Worm (Caenorhabditis elegans) whole organism, young adult: ENCODE results near the gene Y105C5B.1413.
"Not testable (repeated sequence)": the region's sequence is repeated elsewhere in the genome, so short reads cannot be mapped to it uniquely, and the experiment has no call there.

ENCODE experiments used
- B0261.1 ChIP-seq: sonication (generic microtip); optimal IDR thresholded peaks from 2 replicates; lab custom pipeline; 2016; ENCODE audit warnings: mild to moderate bottlenecking, missing genetic modification characterization, moderate library complexity, missing compliant biosample characterization
- B0336.3 ChIP-seq: fragments of 200-800 bp; sonication (Bioruptor generic); IDR thresholded peaks from 2 replicates; pipeline ENCODE4 v1.3.6; 2022; ENCODE audit warnings: missing genetic modification characterization, missing compliant biosample characterization
- C06A6.2 ChIP-seq: fragments of 200-800 bp; sonication (Bioruptor generic); conservative IDR thresholded peaks from 2 replicates; pipeline ENCODE4 v1.3.6; 2022; ENCODE audit warnings: missing genetic modification characterization, missing compliant biosample characterization
- F55B11.4 ChIP-seq: sonication (generic microtip); optimal IDR thresholded peaks from 2 replicates; lab custom pipeline; 2016; ENCODE audit warnings: missing compliant biosample characterization, missing genetic modification characterization, borderline replicate concordance; ENCODE audit not compliant: insufficient read depth
- F57A8.1 ChIP-seq: fragments of 200-800 bp; sonication (Bioruptor generic); optimal IDR thresholded peaks from 2 replicates; lab custom pipeline; 2018; ENCODE audit warnings: mild to moderate bottlenecking, missing genetic modification characterization, moderate library complexity, missing compliant biosample characterization
- F57C9.4 ChIP-seq: sonication (generic microtip); optimal IDR thresholded peaks from 2 replicates; lab custom pipeline; 2017; ENCODE audit warnings: mild to moderate bottlenecking, missing genetic modification characterization, missing compliant biosample characterization
- T07F8.4 ChIP-seq: sonication (generic microtip); optimal IDR thresholded peaks from 2 replicates; lab custom pipeline; 2016; ENCODE audit warnings: mild to moderate bottlenecking, missing genetic modification characterization, moderate library complexity, missing compliant biosample characterization
- Y53G8AR.9 ChIP-seq: fragments of 200-800 bp; sonication (Bioruptor generic); conservative IDR thresholded peaks from 2 replicates; pipeline ENCODE4 v1.3.6; 2022; ENCODE audit warnings: missing genetic modification reagents, missing genetic modification characterization, missing compliant biosample characterization
- Y95B8A.8 ChIP-seq: fragments of 200-800 bp; sonication (Bioruptor generic); IDR thresholded peaks from 2 replicates; pipeline ENCODE4 v1.3.6; 2022; ENCODE audit warnings: missing genetic modification reagents, missing genetic modification characterization, missing compliant biosample characterization
- ama-1 ChIP-seq, 3 experiments: fragments of 150-350 bp in 1 of 3; sonication (generic microtip) in 2 of 3; optimal IDR thresholded peaks; 2 replicates each; lab custom pipeline; 2014 to 2018; ENCODE audit warnings: missing biosample characterization in 2 of 3, missing genetic modification characterization in 2 of 3, missing genetic modification reagents in 2 of 3
- attf-6 ChIP-seq: fragments of 200-800 bp; sonication (Bioruptor generic); IDR thresholded peaks from 2 replicates; pipeline ENCODE4 v1.3.6; 2022; ENCODE audit warnings: missing genetic modification reagents, missing genetic modification characterization, missing compliant biosample characterization
- bed-1 ChIP-seq: fragments of 200-800 bp; sonication (Bioruptor generic); IDR thresholded peaks from 2 replicates; pipeline ENCODE4 v1.3.6; 2022; ENCODE audit warnings: missing genetic modification reagents, missing genetic modification characterization, missing compliant biosample characterization
- cebp-1 ChIP-seq, 2 experiments: fragments of 200-800 bp in 1 of 2; sonication (Bioruptor generic) in 1 of 2; sonication (generic microtip) in 1 of 2; IDR thresholded peaks in 1 of 2; optimal IDR thresholded peaks in 1 of 2; 2 replicates each; pipeline versions ENCODE4 v1.3.6 to Lab custom; 2017 to 2022; ENCODE audit warnings: missing compliant biosample characterization in 2 of 2, missing genetic modification characterization in 2 of 2, mild to moderate bottlenecking in 1 of 2, missing genetic modification reagents in 1 of 2, moderate library complexity in 1 of 2
- chd-7 ChIP-seq: sonication (generic microtip); optimal IDR thresholded peaks from 2 replicates; lab custom pipeline; 2016; ENCODE audit warnings: mild to moderate bottlenecking, missing genetic modification characterization, moderate library complexity, missing compliant biosample characterization
- die-1 ChIP-seq: sonication (generic microtip); optimal IDR thresholded peaks from 2 replicates; lab custom pipeline; 2016; ENCODE audit warnings: missing genotype, mild to moderate bottlenecking, missing genetic modification characterization, missing compliant biosample characterization
- dox-1 ChIP-seq: fragments of 200-800 bp; sonication (Bioruptor generic); IDR thresholded peaks from 2 replicates; pipeline ENCODE4 v1.3.6; 2022; ENCODE audit warnings: missing genetic modification reagents, missing genetic modification characterization, missing compliant biosample characterization
- dpl-1 ChIP-seq: fragments of 150-350 bp; optimal IDR thresholded peaks from 2 replicates; lab custom pipeline; 2014; ENCODE audit warnings: missing biosample characterization, missing genetic modification reagents, missing genetic modification characterization
- egrh-3 ChIP-seq: fragments of 200-800 bp; sonication (Bioruptor generic); IDR thresholded peaks from 2 replicates; pipeline ENCODE4 v1.3.6; 2022; ENCODE audit warnings: missing genetic modification reagents, missing genetic modification characterization, missing compliant biosample characterization
- ekl-4 ChIP-seq: fragments of 200-800 bp; sonication (Bioruptor generic); IDR thresholded peaks from 2 replicates; pipeline ENCODE4 v1.3.6; 2022; ENCODE audit warnings: missing genetic modification reagents, missing genetic modification characterization, missing compliant biosample characterization
- gei-17 ChIP-seq: fragments of 200-800 bp; sonication (Bioruptor generic); optimal IDR thresholded peaks from 2 replicates; lab custom pipeline; 2018; ENCODE audit warnings: mild to moderate bottlenecking, missing genetic modification characterization, missing compliant biosample characterization
- hlh-26 ChIP-seq: fragments of 200-800 bp; sonication (Bioruptor generic); conservative IDR thresholded peaks from 2 replicates; pipeline ENCODE4 v1.3.6; 2022; ENCODE audit warnings: missing genetic modification reagents, missing genetic modification characterization, missing compliant biosample characterization
- hmg-20 ChIP-seq: fragments of 200-800 bp; sonication (Bioruptor generic); IDR thresholded peaks from 2 replicates; pipeline ENCODE4 v1.3.6; 2022; ENCODE audit warnings: missing genetic modification reagents, missing genetic modification characterization, missing compliant biosample characterization
- let-526 ChIP-seq: fragments of 200-800 bp; sonication (Bioruptor generic); IDR thresholded peaks from 2 replicates; pipeline ENCODE4 v1.3.6; 2022; ENCODE audit warnings: missing genetic modification reagents, missing genetic modification characterization, missing compliant biosample characterization
- lin-54 ChIP-seq: fragments of 200-800 bp; sonication (Bioruptor generic); optimal IDR thresholded peaks from 2 replicates; lab custom pipeline; 2018; ENCODE audit warnings: mild to moderate bottlenecking, missing genetic modification characterization, missing compliant biosample characterization
- lir-1 ChIP-seq: fragments of 200-800 bp; sonication (Bioruptor generic); conservative IDR thresholded peaks from 2 replicates; pipeline ENCODE4 v1.3.6; 2022; ENCODE audit warnings: missing genetic modification reagents, missing genetic modification characterization, missing compliant biosample characterization
- mcd-1 ChIP-seq: fragments of 200-800 bp; sonication (Bioruptor generic); IDR thresholded peaks from 2 replicates; pipeline ENCODE4 v1.3.6; 2022; ENCODE audit warnings: missing genetic modification reagents, missing genetic modification characterization, missing compliant biosample characterization
- mxl-1 ChIP-seq: sonication (generic microtip); optimal IDR thresholded peaks from 2 replicates; lab custom pipeline; 2016; ENCODE audit warnings: missing genetic modification characterization, missing compliant biosample characterization
- nfyb-1 ChIP-seq: fragments of 200-800 bp; sonication (Bioruptor generic); IDR thresholded peaks from 2 replicates; pipeline ENCODE4 v1.3.6; 2022; ENCODE audit warnings: missing genetic modification reagents, missing genetic modification characterization, missing compliant biosample characterization
- nhr-80 ChIP-seq: sonication (generic microtip); optimal IDR thresholded peaks from 2 replicates; lab custom pipeline; 2016; ENCODE audit warnings: missing genetic modification characterization, missing compliant biosample characterization
- pbrm-1 ChIP-seq: fragments of 200-800 bp; sonication (Bioruptor generic); IDR thresholded peaks from 2 replicates; pipeline ENCODE4 v1.3.6; 2022; ENCODE audit warnings: missing genetic modification reagents, missing genetic modification characterization, missing compliant biosample characterization
- rcor-1 ChIP-seq: fragments of 200-800 bp; sonication (Bioruptor generic); IDR thresholded peaks from 2 replicates; pipeline ENCODE4 v1.3.6; 2022; ENCODE audit warnings: missing genetic modification reagents, missing genetic modification characterization, missing compliant biosample characterization
- repo-1 ChIP-seq: sonication (generic microtip); optimal IDR thresholded peaks from 2 replicates; lab custom pipeline; 2017; ENCODE audit warnings: mild to moderate bottlenecking, missing genetic modification characterization, missing compliant biosample characterization
- rpc-1 ChIP-seq, 2 experiments: fragments of 150-350 bp in 1 of 2; sonication (generic microtip) in 1 of 2; optimal IDR thresholded peaks; 2 replicates each; lab custom pipeline; 2014 to 2018; ENCODE audit warnings: missing biosample characterization in 1 of 2, missing genetic modification characterization in 1 of 2, missing genetic modification reagents in 1 of 2, missing genotype in 1 of 2
- snpc-3.4 ChIP-seq: sonication (generic microtip); optimal IDR thresholded peaks from 2 replicates; lab custom pipeline; 2017; ENCODE audit warnings: missing genetic modification characterization, mild to moderate bottlenecking, missing compliant biosample characterization, antibody characterized with exemption, moderate library complexity, missing genotype, missing genetic modification reagents
- snpc-4 ChIP-seq, 5 experiments: fragments of 150-350 bp in 1 of 5; sonication (generic microtip) in 4 of 5; optimal IDR thresholded peaks; 2 replicates each; lab custom pipeline; 2014 to 2018; ENCODE audit warnings: missing genetic modification characterization in 5 of 5, missing biosample characterization in 3 of 5, antibody characterized with exemption in 2 of 5, mild to moderate bottlenecking in 2 of 5, missing compliant biosample characterization in 2 of 5, missing genotype in 2 of 5, moderate library complexity in 2 of 5, missing genetic modification reagents in 1 of 5
- somi-1 ChIP-seq: fragments of 200-800 bp; sonication (Bioruptor generic); optimal IDR thresholded peaks from 2 replicates; lab custom pipeline; 2018; ENCODE audit warnings: mild to moderate bottlenecking, missing genetic modification characterization, missing compliant biosample characterization
- tbp1 ChIP-seq: fragments of 200-800 bp; sonication (Bioruptor generic); optimal IDR thresholded peaks from 2 replicates; lab custom pipeline; 2018; ENCODE audit warnings: mild to moderate bottlenecking, missing genetic modification characterization, missing compliant biosample characterization
- unc-130 ChIP-seq: sonication (generic microtip); optimal IDR thresholded peaks from 2 replicates; lab custom pipeline; 2016; ENCODE audit warnings: missing genetic modification reagents, missing genetic modification characterization, missing compliant biosample characterization
- ztf-18 ChIP-seq: sonication (generic microtip); optimal IDR thresholded peaks from 2 replicates; lab custom pipeline; 2016; ENCODE audit warnings: missing genotype, mild to moderate bottlenecking, missing genetic modification characterization, missing compliant biosample characterization
- ztf-22 ChIP-seq: fragments of 200-800 bp; sonication (Bioruptor generic); optimal IDR thresholded peaks from 2 replicates; lab custom pipeline; 2018; ENCODE audit warnings: mild to moderate bottlenecking, missing genetic modification characterization, moderate library complexity, missing compliant biosample characterization
- ztf-26 ChIP-seq: sonication (generic microtip); optimal IDR thresholded peaks from 2 replicates; lab custom pipeline; 2017; ENCODE audit warnings: missing genetic modification characterization, missing compliant biosample characterization
- ztf-3 ChIP-seq: fragments of 200-800 bp; sonication (Bioruptor generic); optimal IDR thresholded peaks from 2 replicates; lab custom pipeline; 2018; ENCODE audit warnings: mild to moderate bottlenecking, missing genetic modification characterization, missing compliant biosample characterization

Y105C5B.1413 gene

ce11 chrIV:16172112-16172511, 12.3 kb downstream of the Y105C5B.1413 start:
- not testable (repeated sequence) for TF ChIP-seq rpc-1 (optimal IDR thresholded peaks at IDR 0.05; lab: Kevin White, UChicago); snpc-4 (GFP tag; optimal IDR thresholded peaks at IDR 0.05; lab: Kevin White, UChicago)
- peak; percentile 17 for TF ChIP-seq rpc-1 (tag; optimal IDR thresholded peaks at IDR 0.05; lab: Kevin White, UChicago)
- TF ChIP-seq attf-6 (GFP tag; lab: Robert Waterston, UW), result peak; percentile 90
- peak; percentile 12; the same call in 1 of the 2 replicates for TF ChIP-seq mcd-1 (GFP tag; lab: Robert Waterston, UW)
- TF ChIP-seq snpc-4 (tag; optimal IDR thresholded peaks at IDR 0.05; lab: Kevin White, UChicago), result peak in 1 of 4 experiments; percentile 73
- TF ChIP-seq, all 124 proteins: peak for 4; not testable (repeated sequence) for 120

- TF ChIP-seq nfyb-1 (GFP tag; lab: Robert Waterston, UW) (0 out of 2 replicates have a peak, but pooled peaks have one; percentile 47), B0261.1 (tag; lab: Kevin White, UChicago) (no peak), somi-1 (GFP tag; lab: Kevin White, UChicago) (no peak), ama-1 (optimal IDR thresholded peaks at IDR 0.05; lab: Kevin White, UChicago) (peak; percentile 27), ama-1 (GFP tag; optimal IDR thresholded peaks at IDR 0.05; lab: Kevin White, UChicago) (no peak), F55B11.4 (tag; lab: Kevin White, UChicago) (no peak), ztf-18 (tag; lab: Kevin White, UChicago) (no peak), lin-54 (GFP tag; lab: Kevin White, UChicago) (no peak), T07F8.4 (no peak), unc-130 (GFP tag; lab: Kevin White, UChicago) (no peak), hlh-26 (GFP tag; lab: Robert Waterston, UW) (no peak), hmg-20 (GFP tag; lab: Robert Waterston, UW) (no peak), repo-1 (tag; lab: Kevin White, UChicago) (no peak), F57A8.1 (GFP tag; lab: Kevin White, UChicago) (no peak)
- TF ChIP-seq, all 124 proteins: peak for 2
Observed at ce11 chrIV:16171326-16171725, 13.1 kb downstream of the Y105C5B.1413 start.

- peak; percentile 37 for TF ChIP-seq gei-17 (GFP tag; lab: Kevin White, UChicago)
- TF ChIP-seq Y95B8A.8 (GFP tag; lab: Robert Waterston, UW), result 0 out of 2 replicates have a peak, but pooled peaks have one; percentile 6
- TF ChIP-seq ztf-22 (GFP tag; lab: Kevin White, UChicago), result no peak
- TF ChIP-seq tbp1 (GFP tag; lab: Kevin White, UChicago), result peak; percentile 44
- TF ChIP-seq pbrm-1 (GFP tag; lab: Robert Waterston, UW), result peak; percentile 38; the same call in 1 of the 2 replicates
- TF ChIP-seq snpc-3.4 (tag; lab: Kevin White, UChicago), result no peak
- no peak for TF ChIP-seq dox-1 (GFP tag; lab: Robert Waterston, UW)
- 0 out of 2 replicates have a peak, but pooled peaks have one; percentile 37 for TF ChIP-seq cebp-1 (GFP tag; IDR thresholded peaks at IDR 0.05; lab: Robert Waterston, UW)
- peak; percentile 43 for TF ChIP-seq cebp-1 (tag; optimal IDR thresholded peaks at IDR 0.05; lab: Kevin White, UChicago)
- peak; percentile 10 for TF ChIP-seq lin-54 (GFP tag; lab: Kevin White, UChicago)
- no peak for TF ChIP-seq die-1 (tag; lab: Kevin White, UChicago)
- no peak for TF ChIP-seq rcor-1
- TF ChIP-seq Y53G8AR.9 (GFP tag; lab: Robert Waterston, UW), result 0 out of 2 replicates have a peak, but pooled peaks have one; percentile 9
- TF ChIP-seq ekl-4 (GFP tag; lab: Robert Waterston, UW), result no peak
- no peak for TF ChIP-seq F57C9.4 (tag; lab: Kevin White, UChicago)
- TF ChIP-seq B0336.3 (GFP tag; lab: Robert Waterston, UW), result no peak
- no peak for TF ChIP-seq let-526 (GFP tag; lab: Robert Waterston, UW)
- no peak for TF ChIP-seq dpl-1 (GFP tag; lab: Kevin White, UChicago)
- no peak for TF ChIP-seq hlh-26 (GFP tag; lab: Robert Waterston, UW)
- TF ChIP-seq mxl-1 (tag; lab: Kevin White, UChicago), result no peak
- TF ChIP-seq ztf-26, result peak; percentile 48
- TF ChIP-seq bed-1 (GFP tag; lab: Robert Waterston, UW), result no peak
- peak; percentile 14; the same call in 1 of the 2 replicates for TF ChIP-seq egrh-3 (GFP tag; lab: Robert Waterston, UW)
- no peak for TF ChIP-seq C06A6.2 (GFP tag; lab: Robert Waterston, UW)
- TF ChIP-seq snpc-4 (GFP tag; optimal IDR thresholded peaks at IDR 0.05; lab: Kevin White, UChicago), result no peak
- peak in 2 of 4 experiments; percentile 19 to 31 for TF ChIP-seq snpc-4 (tag; optimal IDR thresholded peaks at IDR 0.05; lab: Kevin White, UChicago)
- TF ChIP-seq lir-1 (GFP tag; lab: Robert Waterston, UW), result peak; percentile 23; the same call in 1 of the 2 replicates
- peak; percentile 32 for TF ChIP-seq ztf-3 (GFP tag; lab: Kevin White, UChicago)
- TF ChIP-seq chd-7, result no peak
- peak; percentile 53 for TF ChIP-seq nhr-80 (tag; lab: Kevin White, UChicago)
Observed at ce11 chrIV:16170606-16171033, 13.8 kb downstream of the Y105C5B.1413 start, which contains the start of gene gln-3. Gene gln-3 (minus strand): TSS chrIV:16170678.
